Worm (Caenorhabditis elegans): ENCODE data around the gene EEED8.18.

DNA sequence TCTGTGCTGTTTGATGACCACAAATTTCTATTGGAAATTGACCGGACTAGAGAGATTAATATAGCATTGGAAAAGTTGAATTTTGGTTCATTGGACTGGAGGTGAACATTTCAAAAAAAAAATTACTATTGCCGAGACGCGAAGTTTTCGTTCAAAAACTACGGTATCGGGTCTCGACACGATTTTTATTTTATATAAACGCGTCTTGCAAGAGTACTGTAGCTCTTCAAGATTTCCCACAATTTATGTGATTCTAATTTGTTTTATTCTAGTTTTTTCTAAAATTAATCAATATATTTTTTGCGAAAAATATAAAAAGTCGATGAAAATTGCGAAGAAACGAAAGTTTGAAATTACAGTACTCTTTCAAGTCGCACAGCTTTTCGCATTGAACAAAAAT, 41.8 kb downstream of the EEED8.18 start, which contains the start of gene F09E5.12:
- TF ChIP-seq him-1 (tag; optimal IDR thresholded peaks at IDR 0.05), result no peak
- TF ChIP-seq dao-5 (tag; optimal IDR thresholded peaks at IDR 0.05), result no peak
- TF ChIP-seq W03F9.2 (tag; optimal IDR thresholded peaks at IDR 0.05), result no peak

Data from whole organism, L4/young adult.